Fruit fly (Drosophila melanogaster): ENCODE data around the gene CG14937.

The CG14937 gene

DNA sequence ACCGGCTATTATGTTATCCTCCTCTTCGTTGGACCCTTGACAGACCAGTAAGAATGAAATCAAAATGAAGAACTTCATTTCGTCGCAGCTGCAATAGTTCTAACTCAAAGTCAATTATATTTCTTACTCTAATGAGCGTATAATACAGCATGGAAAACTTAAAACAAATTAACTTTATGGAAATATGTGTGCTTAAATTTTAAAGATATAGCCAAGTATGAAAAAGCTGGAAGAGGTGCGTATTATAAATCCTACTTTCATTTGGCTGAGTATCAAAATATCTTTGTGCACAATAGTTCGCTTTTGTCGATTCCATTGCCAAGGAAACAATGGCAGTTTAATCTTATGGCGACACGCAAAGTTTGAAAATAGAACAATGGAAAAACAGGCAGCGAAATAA, 39.5 kb downstream of the CG14937 start, which contains the start of gene Sfp33A1:
Gene Sfp33A1 (minus strand): TSS at position 101 of the 400 bp plus-strand sequence.
- TF ChIP-seq Hr83 (GFP tag; optimal IDR thresholded peaks at IDR 0.05; ENCODE audit: poor library complexity, severe bottlenecking): no peak
- TF ChIP-seq Rel (GFP tag; optimal IDR thresholded peaks at IDR 0.05): no peak
- no peak for TF ChIP-seq Rel (tag; optimal IDR thresholded peaks at IDR 0.05)
- no peak for TF ChIP-seq Jra (GFP tag; optimal IDR thresholded peaks at IDR 0.05)
- TF ChIP-seq Hnf4 (GFP tag; optimal IDR thresholded peaks at IDR 0.05): no peak
- no peak for TF ChIP-seq Vsx2 (GFP tag; optimal IDR thresholded peaks at IDR 0.05; ENCODE audit: partially characterized antibody)
- no peak for TF ChIP-seq HLH106 (tag; optimal IDR thresholded peaks at IDR 0.05)
- no peak for TF ChIP-seq GATAd (GFP tag; optimal IDR thresholded peaks at IDR 0.05)
- no peak for TF ChIP-seq CrebA (GFP tag; optimal IDR thresholded peaks at IDR 0.05; ENCODE audit: borderline replicate concordance)
- TF ChIP-seq brk (GFP tag; optimal IDR thresholded peaks at IDR 0.05): no peak
- no peak for TF ChIP-seq dsf (GFP tag; optimal IDR thresholded peaks at IDR 0.05; ENCODE audit: borderline replicate concordance)
- no peak for TF ChIP-seq usp (GFP tag; optimal IDR thresholded peaks at IDR 0.05)
- TF ChIP-seq OdsH (GFP tag; optimal IDR thresholded peaks at IDR 0.05): no peak
- no peak for TF ChIP-seq lola (GFP tag; optimal IDR thresholded peaks at IDR 0.05)
- no peak for TF ChIP-seq Sp1 (GFP tag; optimal IDR thresholded peaks at IDR 0.05)
- no peak for TF ChIP-seq foxo (GFP tag; optimal IDR thresholded peaks at IDR 0.05)
- no peak for TF ChIP-seq Hr78 (GFP tag; optimal IDR thresholded peaks at IDR 0.05)

DNA sequence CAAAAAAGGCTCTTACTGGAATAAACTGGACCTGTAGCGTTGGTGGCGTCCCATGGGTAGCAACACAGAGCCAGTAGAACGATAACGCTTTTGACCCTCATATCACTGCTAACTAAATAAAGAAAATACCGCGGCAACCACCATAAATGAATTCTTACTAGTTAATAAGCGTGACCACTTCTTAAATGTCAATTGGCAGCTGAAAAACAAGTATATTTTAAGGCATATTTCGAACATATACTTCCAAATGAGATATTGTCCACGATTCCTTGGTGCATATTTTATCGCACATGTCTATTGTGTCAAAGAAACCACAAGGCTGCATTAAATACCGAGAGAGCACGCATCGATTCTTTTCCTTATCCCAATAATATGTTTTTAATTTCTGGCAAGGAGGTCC, 40.0 kb downstream of the CG14937 start, which contains the start of gene CG42471:
Gene CG42471 (minus strand): TSS at position 101 of the 400 bp plus-strand sequence.
- no peak for TF ChIP-seq Jra (GFP tag; optimal IDR thresholded peaks at IDR 0.05)
- no peak for TF ChIP-seq psq (GFP tag; optimal IDR thresholded peaks at IDR 0.05)
- no peak for TF ChIP-seq h (GFP tag; optimal IDR thresholded peaks at IDR 0.05)
- no peak for TF ChIP-seq Dif (GFP tag; optimal IDR thresholded peaks at IDR 0.05; ENCODE audit: partially characterized antibody)
- no peak for TF ChIP-seq OdsH (GFP tag; optimal IDR thresholded peaks at IDR 0.05)
- no peak for TF ChIP-seq Hr78 (GFP tag; optimal IDR thresholded peaks at IDR 0.05)
- TF ChIP-seq Sp1 (GFP tag; optimal IDR thresholded peaks at IDR 0.05): no peak
- no peak for TF ChIP-seq dl (GFP tag; optimal IDR thresholded peaks at IDR 0.05; ENCODE audit: insufficient read depth in 1 of 2, partially characterized antibody in 2 of 2)
- TF ChIP-seq fru (GFP tag; optimal IDR thresholded peaks at IDR 0.05): no peak
- TF ChIP-seq Abd-B (GFP tag; optimal IDR thresholded peaks at IDR 0.05): no peak
- TF ChIP-seq usp (GFP tag; optimal IDR thresholded peaks at IDR 0.05): no peak
- no peak for TF ChIP-seq HLH106 (tag; optimal IDR thresholded peaks at IDR 0.05)
- no peak for TF ChIP-seq CG9705 (GFP tag; optimal IDR thresholded peaks at IDR 0.05)
- no peak for TF ChIP-seq lola (GFP tag; optimal IDR thresholded peaks at IDR 0.05)
- no peak for TF ChIP-seq Rel (GFP tag; optimal IDR thresholded peaks at IDR 0.05)
- no peak for TF ChIP-seq Rel (tag; optimal IDR thresholded peaks at IDR 0.05)

DNA sequence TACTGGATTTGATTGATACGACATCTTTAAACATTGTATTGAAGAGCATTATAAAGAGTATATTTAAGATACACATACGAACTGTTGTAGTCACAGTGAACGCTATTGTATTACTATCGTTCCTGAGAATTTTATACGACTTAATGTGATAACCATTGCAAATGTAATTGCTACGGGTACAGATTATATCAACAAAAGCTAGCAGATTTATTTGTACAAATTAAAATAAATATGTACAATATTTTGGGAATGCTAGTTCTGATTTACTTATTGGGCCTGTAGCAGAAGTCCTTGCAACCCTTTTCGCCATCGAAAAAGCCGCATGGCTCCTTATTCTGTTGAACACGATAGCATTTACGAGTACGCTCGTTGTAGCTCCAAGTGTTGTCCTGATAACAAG, 40.4 kb downstream of the CG14937 start, which contains the start of gene CG42470:
Gene CG42470 (minus strand): TSS at position 101 of the 400 bp plus-strand sequence.
- TF ChIP-seq Hr83 (GFP tag; optimal IDR thresholded peaks at IDR 0.05; ENCODE audit: poor library complexity, severe bottlenecking): no peak
- no peak for TF ChIP-seq HLH106 (tag; optimal IDR thresholded peaks at IDR 0.05)
- TF ChIP-seq psq (GFP tag; optimal IDR thresholded peaks at IDR 0.05): no peak
- no peak for TF ChIP-seq Vsx2 (GFP tag; optimal IDR thresholded peaks at IDR 0.05; ENCODE audit: partially characterized antibody)
- TF ChIP-seq Sp1 (GFP tag; optimal IDR thresholded peaks at IDR 0.05): no peak
- TF ChIP-seq Mio (GFP tag; optimal IDR thresholded peaks at IDR 0.05): no peak
- TF ChIP-seq N (GFP tag; optimal IDR thresholded peaks at IDR 0.05): no peak
- TF ChIP-seq Myc (optimal IDR thresholded peaks at IDR 0.05): no peak
- no peak for TF ChIP-seq CG9705 (GFP tag; optimal IDR thresholded peaks at IDR 0.05)
- TF ChIP-seq br (GFP tag; optimal IDR thresholded peaks at IDR 0.05): no peak
